Fruit fly (Drosophila melanogaster) whole organism, embryonic: ENCODE data around the gene NijC.

Experiments used
- CG1024 ChIP-seq: fragments of 200-800 bp; sonication (Bioruptor generic); IDR thresholded peaks from 2 replicates; pipeline ENCODE4 v1.3.6; 2022; ENCODE audit warnings: missing biosample characterization, missing genetic modification characterization
- CG10274 ChIP-seq: fragments of 200-800 bp; sonication (Bioruptor generic); optimal IDR thresholded peaks from 3 replicates; lab custom pipeline; 2017; ENCODE audit warnings: missing biosample characterization, mild to moderate bottlenecking, missing genetic modification characterization
- CG10431 ChIP-seq: fragments of 200-800 bp; sonication (Bioruptor generic); optimal IDR thresholded peaks from 3 replicates; lab custom pipeline; 2018; ENCODE audit warnings: missing biosample characterization, mild to moderate bottlenecking, missing genetic modification characterization
- CG10565 ChIP-seq: fragments of 200-800 bp; sonication (Bioruptor generic); optimal IDR thresholded peaks from 3 replicates; lab custom pipeline; 2016; ENCODE audit warnings: missing biosample characterization, mild to moderate bottlenecking, missing genetic modification characterization
- CG11093 ChIP-seq: fragments of 200-800 bp; sonication (Bioruptor generic); IDR thresholded peaks from 3 replicates; pipeline ENCODE4 v1.3.6; 2022; ENCODE audit warnings: missing biosample characterization, missing genetic modification characterization
- CG11247 ChIP-seq: fragments of 200-800 bp; sonication (Bioruptor generic); IDR thresholded peaks from 2 replicates; pipeline ENCODE4 v1.3.6; 2022; ENCODE audit warnings: missing biosample characterization, missing genetic modification characterization
- CG12104 ChIP-seq: fragments of 200-800 bp; sonication (Bioruptor generic); optimal IDR thresholded peaks from 3 replicates; lab custom pipeline; 2016; ENCODE audit warnings: missing biosample characterization, missing genetic modification characterization
- CG12744 ChIP-seq: fragments of 200-800 bp; sonication (Bioruptor generic); optimal IDR thresholded peaks from 2 replicates; lab custom pipeline; 2016; ENCODE audit warnings: missing biosample characterization, missing genetic modification characterization
- CG15269 ChIP-seq: fragments of 200-800 bp; sonication (Bioruptor generic); optimal IDR thresholded peaks from 2 replicates; lab custom pipeline; 2018; ENCODE audit warnings: missing biosample characterization, mild to moderate bottlenecking, missing genetic modification characterization, moderate library complexity
- CG18599 ChIP-seq: fragments of 200-800 bp; sonication (Bioruptor generic); optimal IDR thresholded peaks from 3 replicates; lab custom pipeline; 2017; ENCODE audit warnings: missing biosample characterization, missing genetic modification characterization, mild to moderate bottlenecking, moderate library complexity, missing genetic modification reagents
- CG2202 ChIP-seq: fragments of 200-800 bp; sonication (Bioruptor generic); optimal IDR thresholded peaks from 2 replicates; lab custom pipeline; 2018; ENCODE audit warnings: missing biosample characterization, mild to moderate bottlenecking, missing genetic modification characterization
- CG32767 ChIP-seq: fragments of 200-800 bp; sonication (Bioruptor generic); IDR thresholded peaks from 2 replicates; pipeline ENCODE4 v1.3.6; 2022; ENCODE audit warnings: missing biosample characterization, missing genetic modification characterization
- CG6175 ChIP-seq: fragments of 200-800 bp; sonication (Bioruptor generic); IDR thresholded peaks from 3 replicates; pipeline ENCODE4 v1.3.6; 2022; ENCODE audit warnings: missing biosample characterization, missing genetic modification characterization
- CG6683 ChIP-seq: fragments of 200-800 bp; sonication (Bioruptor generic); optimal IDR thresholded peaks from 2 replicates; lab custom pipeline; 2017; ENCODE audit warnings: missing biosample characterization, mild to moderate bottlenecking, missing genetic modification characterization, missing genetic modification reagents
- CG7928 ChIP-seq: fragments of 200-800 bp; sonication (Bioruptor generic); optimal IDR thresholded peaks from 2 replicates; lab custom pipeline; 2017; ENCODE audit warnings: missing biosample characterization, mild to moderate bottlenecking, missing genetic modification characterization
- CG8359 ChIP-seq: fragments of 200-800 bp; sonication (Bioruptor generic); optimal IDR thresholded peaks from 2 replicates; lab custom pipeline; 2017; ENCODE audit warnings: missing biosample characterization, mild to moderate bottlenecking, missing genetic modification characterization, borderline replicate concordance
- CG9727 ChIP-seq: fragments of 200-800 bp; sonication (Bioruptor generic); optimal IDR thresholded peaks from 3 replicates; lab custom pipeline; 2017; ENCODE audit warnings: missing biosample characterization, mild to moderate bottlenecking, missing genetic modification characterization
- D19A ChIP-seq: fragments of 200-800 bp; optimal IDR thresholded peaks from 3 replicates; lab custom pipeline; 2019; ENCODE audit warnings: missing biosample characterization, mild to moderate bottlenecking, missing genetic modification characterization, moderate library complexity
- Myb ChIP-seq: fragments of 200-800 bp; sonication (Bioruptor generic); optimal IDR thresholded peaks from 2 replicates; lab custom pipeline; 2016; ENCODE audit warnings: missing biosample characterization, missing genetic modification characterization
- Nf-YB ChIP-seq: fragments of 200-800 bp; sonication (Bioruptor generic); optimal IDR thresholded peaks from 3 replicates; lab custom pipeline; 2019; ENCODE audit warnings: missing biosample characterization, mild to moderate bottlenecking, missing genetic modification characterization, moderate library complexity
- NfI ChIP-seq: fragments of 200-800 bp; sonication (Bioruptor generic); optimal IDR thresholded peaks from 3 replicates; lab custom pipeline; 2018; ENCODE audit warnings: missing biosample characterization, mild to moderate bottlenecking, missing genetic modification characterization, moderate library complexity
- Opbp ChIP-seq: fragments of 200-800 bp; sonication (Bioruptor generic); IDR thresholded peaks from 3 replicates; pipeline ENCODE4 v1.3.6; 2022; ENCODE audit warnings: missing biosample characterization, missing genetic modification characterization; ENCODE audit not compliant: partially characterized antibody
- Optix ChIP-seq: fragments of 200-800 bp; sonication (Bioruptor generic); IDR thresholded peaks from 3 replicates; pipeline ENCODE4 v1.3.6; 2022; ENCODE audit warnings: missing biosample characterization, missing genetic modification characterization
- Scr ChIP-seq: fragments of 200-800 bp; sonication (Bioruptor generic); IDR thresholded peaks from 2 replicates; pipeline ENCODE4 v1.3.6; 2022; ENCODE audit warnings: missing biosample characterization, missing genetic modification characterization; ENCODE audit not compliant: partially characterized antibody
- Sry-δ ChIP-seq: fragments of 200-800 bp; sonication (Bioruptor generic); optimal IDR thresholded peaks from 2 replicates; lab custom pipeline; 2016; ENCODE audit warnings: missing biosample characterization, missing genetic modification characterization
- Tbp ChIP-seq: fragments of >200 bp; optimal IDR thresholded peaks from 2 replicates; lab custom pipeline; 2018; ENCODE audit warnings: missing biosample characterization, missing genetic modification characterization
- ac ChIP-seq: fragments of 200-800 bp; sonication (Bioruptor generic); optimal IDR thresholded peaks from 3 replicates; lab custom pipeline; 2017; ENCODE audit warnings: missing biosample characterization, mild to moderate bottlenecking, missing genetic modification characterization
- br ChIP-seq: fragments of >200 bp; optimal IDR thresholded peaks from 2 replicates; lab custom pipeline; 2017
- cato ChIP-seq: fragments of 200-800 bp; sonication (Bioruptor generic); optimal IDR thresholded peaks from 2 replicates; lab custom pipeline; 2016; ENCODE audit warnings: missing biosample characterization, missing genetic modification characterization, borderline replicate concordance
- ci ChIP-seq: fragments of 200-800 bp; sonication (Bioruptor generic); IDR thresholded peaks from 3 replicates; pipeline ENCODE4 v1.3.6; 2022; ENCODE audit warnings: missing biosample characterization, missing genetic modification characterization
- cwo ChIP-seq: fragments of 200-800 bp; sonication (Bioruptor generic); optimal IDR thresholded peaks from 3 replicates; lab custom pipeline; 2017; ENCODE audit warnings: missing biosample characterization, missing genetic modification characterization, mild to moderate bottlenecking, moderate library complexity, missing genetic modification reagents
- da ChIP-seq: fragments of 200-800 bp; sonication (Bioruptor generic); optimal IDR thresholded peaks from 2 replicates; lab custom pipeline; 2016; ENCODE audit warnings: missing biosample characterization, missing genetic modification characterization
- dmrt99B ChIP-seq: fragments of 200-800 bp; sonication (Bioruptor generic); optimal IDR thresholded peaks from 2 replicates; lab custom pipeline; 2018; ENCODE audit warnings: missing biosample characterization, mild to moderate bottlenecking, missing genetic modification characterization, moderate library complexity
- gce ChIP-seq: fragments of 200-800 bp; sonication (Bioruptor generic); IDR thresholded peaks from 3 replicates; pipeline ENCODE4 v1.3.6; 2022; ENCODE audit warnings: missing biosample characterization, missing genetic modification characterization
- grau ChIP-seq: fragments of 200-800 bp; optimal IDR thresholded peaks from 3 replicates; lab custom pipeline; 2019; ENCODE audit warnings: missing biosample characterization, mild to moderate bottlenecking, missing genetic modification characterization, moderate library complexity
- gro ChIP-seq: fragments of 200-800 bp; sonication (Bioruptor generic); optimal IDR thresholded peaks from 2 replicates; lab custom pipeline; 2016; ENCODE audit warnings: missing biosample characterization, missing genetic modification characterization
- ken ChIP-seq: fragments of 200-800 bp; sonication (Bioruptor generic); IDR thresholded peaks from 3 replicates; pipeline ENCODE4 v1.3.6; 2022; ENCODE audit warnings: missing biosample characterization, missing genetic modification characterization
- lbe ChIP-seq: fragments of 200-800 bp; sonication (Bioruptor generic); optimal IDR thresholded peaks from 2 replicates; lab custom pipeline; 2016; ENCODE audit warnings: missing biosample characterization, mild to moderate bottlenecking, missing genetic modification characterization
- p53 ChIP-seq: fragments of 200-800 bp; sonication (Bioruptor generic); optimal IDR thresholded peaks from 2 replicates; lab custom pipeline; 2016; ENCODE audit warnings: missing biosample characterization, missing genetic modification characterization
- pan ChIP-seq, 4 experiments: fragments of >200 bp in 3 of 4; fragments of 200-800 bp in 1 of 4; sonication (Bioruptor generic) in 1 of 4; optimal IDR thresholded peaks in 3 of 4; IDR thresholded peaks in 1 of 4; 2 replicates each; pipeline versions ENCODE4 v1.3.6 to Lab custom; 2017 to 2022; ENCODE audit warnings: missing biosample characterization in 2 of 4, missing genetic modification characterization in 2 of 4, mixed read lengths in 1 of 4
- ranshi ChIP-seq: fragments of 200-800 bp; sonication (Bioruptor generic); IDR thresholded peaks from 2 replicates; pipeline ENCODE4 v1.3.6; 2022; ENCODE audit warnings: missing biosample characterization, missing genetic modification characterization
- row ChIP-seq: fragments of 200-800 bp; sonication (Bioruptor generic); IDR thresholded peaks from 3 replicates; pipeline ENCODE4 v1.3.6; 2022; ENCODE audit warnings: missing biosample characterization, missing genetic modification characterization
- sim ChIP-seq: fragments of 200-800 bp; sonication (Bioruptor generic); IDR thresholded peaks from 2 replicates; pipeline ENCODE4 v1.3.6; 2022; ENCODE audit warnings: missing biosample characterization, missing genetic modification characterization
- slbo ChIP-seq: fragments of 200-800 bp; sonication (Bioruptor generic); IDR thresholded peaks from 2 replicates; pipeline ENCODE4 v1.3.6; 2022; ENCODE audit warnings: missing biosample characterization, missing genetic modification characterization
- ssp ChIP-seq: fragments of 200-800 bp; sonication (Bioruptor generic); IDR thresholded peaks from 2 replicates; pipeline ENCODE4 v1.3.6; 2022; ENCODE audit warnings: missing biosample characterization, missing genetic modification characterization
- tgo ChIP-seq: fragments of 200-800 bp; sonication (Bioruptor generic); IDR thresholded peaks from 3 replicates; pipeline ENCODE4 v1.3.6; 2022; ENCODE audit warnings: missing biosample characterization, missing genetic modification characterization
- unc-4 ChIP-seq: fragments of 200-800 bp; sonication (Bioruptor generic); IDR thresholded peaks from 2 replicates; pipeline ENCODE4 v1.3.6; 2022; ENCODE audit warnings: missing biosample characterization, missing genetic modification characterization; ENCODE audit not compliant: partially characterized antibody
- wor ChIP-seq: fragments of 200-800 bp; sonication (Bioruptor generic); IDR thresholded peaks from 2 replicates; pipeline ENCODE4 v1.3.6; 2022; ENCODE audit warnings: missing biosample characterization, missing genetic modification characterization
- yki ChIP-seq: fragments of >200 bp; optimal IDR thresholded peaks from 3 replicates; lab custom pipeline; 2018

Gene NijC

DNA sequence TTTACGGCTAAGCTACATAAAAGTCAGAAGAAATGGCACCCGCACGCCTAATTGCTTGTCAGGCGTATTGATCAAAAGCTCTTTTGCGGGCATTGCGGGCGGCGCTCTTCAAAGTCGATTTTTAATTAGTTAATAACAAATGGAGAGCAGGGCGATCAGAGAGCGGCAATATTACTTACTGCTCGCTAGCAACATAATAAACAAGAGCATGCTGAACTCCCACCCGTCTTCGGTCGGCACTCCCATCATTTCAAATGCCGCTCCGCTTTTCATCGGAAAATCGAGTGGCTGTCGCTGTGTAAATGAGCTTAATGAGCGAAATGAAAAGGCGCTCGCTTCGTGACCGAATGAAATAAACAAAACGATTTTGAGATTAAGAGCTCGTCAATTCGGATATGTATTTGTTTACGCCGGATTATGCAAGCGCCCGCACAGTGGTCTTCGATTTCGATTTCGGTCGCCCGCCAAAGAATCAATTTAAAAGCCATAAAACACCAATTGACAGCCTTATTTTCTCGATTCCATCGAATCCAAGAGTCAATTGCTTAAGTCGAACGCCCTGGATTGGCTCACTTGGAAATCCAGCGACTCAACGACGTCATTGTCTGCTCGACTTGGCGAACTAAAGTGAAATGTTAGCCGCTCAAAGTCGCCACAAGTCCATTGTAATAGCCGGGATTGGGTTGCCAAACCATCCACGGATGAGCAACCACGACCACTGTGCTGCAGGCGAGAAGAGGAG lies 41.2 kb upstream of the NijC start (continued):
- TF ChIP-seq br (lab: Kevin White, UChicago): no peak
- peak; percentile 45; the same call in 1 of the 2 replicates for TF ChIP-seq CG1024 (GFP tag; lab: Robert Waterston, UW)
- TF ChIP-seq CG6683 (GFP tag; lab: Kevin White, UChicago): no peak
- TF ChIP-seq tgo (GFP tag; lab: Robert Waterston, UW): peak; percentile 82
- peak; percentile 54 for TF ChIP-seq Nf-YB (GFP tag; lab: Kevin White, UChicago)
- TF ChIP-seq sim (GFP tag; lab: Robert Waterston, UW): 0 out of 2 replicates have a peak, but pooled peaks have one; percentile 55
- TF ChIP-seq CG8359 (GFP tag; lab: Kevin White, UChicago): peak; percentile 62
- TF ChIP-seq CG10565 (GFP tag; lab: Kevin White, UChicago): no peak
- TF ChIP-seq ac (GFP tag; lab: Kevin White, UChicago): no peak
- peak; percentile 75 for TF ChIP-seq CG18599 (GFP tag; lab: Kevin White, UChicago)
- no peak for TF ChIP-seq Scr
- peak; percentile 6 for TF ChIP-seq da
- TF ChIP-seq CG11093 (GFP tag; lab: Robert Waterston, UW): peak; percentile 81
- peak; percentile 76 for TF ChIP-seq ranshi (GFP tag; lab: Robert Waterston, UW)
- TF ChIP-seq row (GFP tag; lab: Robert Waterston, UW): peak; percentile 81
- TF ChIP-seq cwo: peak; percentile 55
- peak; percentile 67 for TF ChIP-seq CG11247 (GFP tag; lab: Robert Waterston, UW)
- TF ChIP-seq unc-4 (GFP tag; lab: Robert Waterston, UW): no peak
- peak; percentile 56 for TF ChIP-seq CG10274 (GFP tag; lab: Kevin White, UChicago)
- peak; percentile 20 for TF ChIP-seq Sry-δ (GFP tag; lab: Kevin White, UChicago)
- TF ChIP-seq ken (GFP tag; lab: Robert Waterston, UW): peak; percentile 79
- no peak for TF ChIP-seq CG10431 (GFP tag; lab: Kevin White, UChicago)
- TF ChIP-seq Myb (GFP tag; lab: Kevin White, UChicago): peak; percentile 61
- TF ChIP-seq yki: no peak
- no peak for TF ChIP-seq CG2202 (tag; lab: Kevin White, UChicago)
- peak; percentile 61 for TF ChIP-seq CG9727 (GFP tag; lab: Kevin White, UChicago)
- peak; percentile 87 for TF ChIP-seq NfI (GFP tag; lab: Kevin White, UChicago)
- TF ChIP-seq Tbp (GFP tag; lab: Kevin White, UChicago): no peak
- TF ChIP-seq wor: peak; percentile 92
- peak; percentile 82 for TF ChIP-seq slbo (GFP tag; lab: Robert Waterston, UW)
- peak; percentile 88 for TF ChIP-seq CG15269 (tag; lab: Kevin White, UChicago)
- no peak for TF ChIP-seq pan (optimal IDR thresholded peaks at IDR 0.05; lab: Kevin White, UChicago)
- peak in 1 of 2 experiments; percentile 73 for TF ChIP-seq pan (GFP tag; optimal IDR thresholded peaks at IDR 0.05 in 1 of 2, IDR thresholded peaks at IDR 0.05 in 1 of 2)
- TF ChIP-seq gro (GFP tag; lab: Kevin White, UChicago): no peak
- TF ChIP-seq CG6175: peak; percentile 8; the same call in 1 of the 3 replicates
- TF ChIP-seq ci (GFP tag; lab: Robert Waterston, UW): peak; percentile 80
- peak; percentile 28 for TF ChIP-seq cato (GFP tag; lab: Kevin White, UChicago)
- peak; percentile 80; the same call in 2 of the 3 replicates for TF ChIP-seq Optix
- peak; percentile 61 for TF ChIP-seq CG12104 (GFP tag; lab: Kevin White, UChicago)
- peak; percentile 85 for TF ChIP-seq grau (tag; lab: Kevin White, UChicago)
- TF ChIP-seq p53: peak; percentile 44
- TF ChIP-seq ssp (GFP tag; lab: Robert Waterston, UW): peak; percentile 69
- no peak for TF ChIP-seq lbe (GFP tag; lab: Kevin White, UChicago)
- TF ChIP-seq CG7928: peak; percentile 39
- TF ChIP-seq Opbp (GFP tag; lab: Robert Waterston, UW): no peak
- TF ChIP-seq gce: peak; percentile 58; the same call in 1 of the 3 replicates
- peak; percentile 94 for TF ChIP-seq dmrt99B (tag; lab: Kevin White, UChicago)
- peak; percentile 65 for TF ChIP-seq CG12744 (GFP tag; lab: Kevin White, UChicago)
- peak; percentile 87 for TF ChIP-seq CG32767 (GFP tag; lab: Robert Waterston, UW)
- TF ChIP-seq D19A (tag; lab: Kevin White, UChicago): peak; percentile 68
